Worm (Caenorhabditis elegans): ENCODE data around the gene C18E9.9.

C18E9.9 gene

DNA sequence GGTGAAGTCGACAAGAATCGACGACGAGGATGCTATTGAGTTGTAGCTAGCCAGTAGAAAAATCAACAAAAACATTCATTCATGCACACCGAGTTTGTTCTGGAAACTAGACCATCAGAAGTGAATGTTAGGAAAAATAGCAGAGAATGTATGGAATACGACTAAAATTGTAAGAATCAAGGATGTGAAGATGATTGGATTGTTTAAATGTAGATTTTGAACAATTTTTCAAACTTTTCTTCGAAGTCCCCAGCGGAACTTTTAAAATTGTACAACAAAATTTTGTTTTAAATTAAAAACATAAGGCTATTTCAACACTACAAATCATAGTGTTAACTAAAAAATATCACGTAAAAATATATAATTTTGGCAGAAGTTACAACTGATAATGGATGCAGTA lies 6.7 kb downstream of the C18E9.9 start, which contains the start of gene C18E9.7:
TSS of gene C18E9.7 (minus strand) at position 101 of the 400 bp plus-strand sequence.
- TF ChIP-seq nhr-25 (tag; optimal IDR thresholded peaks at IDR 0.05) = no peak
- no peak for TF ChIP-seq unc-55 (GFP tag; optimal IDR thresholded peaks at IDR 0.05)
- no peak for TF ChIP-seq skn-1 (tag; optimal IDR thresholded peaks at IDR 0.05)
- TF ChIP-seq nhr-6 (tag; optimal IDR thresholded peaks at IDR 0.05) = no peak
- TF ChIP-seq nhr-11 (tag; optimal IDR thresholded peaks at IDR 0.05) = no peak
- TF ChIP-seq mdl-1 (tag; optimal IDR thresholded peaks at IDR 0.05) = no peak
- no peak for TF ChIP-seq aly-2 (tag; optimal IDR thresholded peaks at IDR 0.05)

DNA sequence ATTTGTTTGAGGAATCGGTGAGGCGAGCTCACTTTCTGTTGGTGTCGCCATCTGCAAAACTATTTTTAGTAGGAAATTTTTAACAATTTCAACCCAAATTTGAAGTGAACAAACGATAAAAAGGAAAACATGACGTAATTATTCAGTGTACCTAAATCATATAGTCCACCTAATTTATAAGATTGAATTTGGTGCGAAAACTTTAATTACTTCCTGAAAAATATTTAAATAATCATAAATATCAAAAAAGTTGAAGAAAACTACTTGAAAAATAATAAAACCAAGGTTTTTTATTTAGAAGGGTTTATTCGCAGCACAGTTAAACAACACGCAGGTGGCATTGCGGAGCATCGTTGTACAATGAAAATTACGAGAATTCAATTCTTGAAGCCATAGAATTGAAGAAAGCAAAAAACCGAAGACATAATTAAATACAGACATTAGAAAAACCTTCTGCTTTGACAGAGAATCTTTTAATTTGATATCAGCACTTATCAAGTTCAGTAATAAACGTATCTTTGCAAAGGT lies 15.8 kb downstream of the C18E9.9 start, which contains the start of gene tomm-40:
TSS of gene tomm-40 (minus strand) at position 51 of the 528 bp plus-strand sequence.
- TF ChIP-seq alr-1 (tag; optimal IDR thresholded peaks at IDR 0.05) = no peak
- no peak for TF ChIP-seq nhr-6 (tag; optimal IDR thresholded peaks at IDR 0.05)
- no peak for TF ChIP-seq mbf-1 (tag; optimal IDR thresholded peaks at IDR 0.05)
- peak; percentile 37 for TF ChIP-seq unc-55 (GFP tag; optimal IDR thresholded peaks at IDR 0.05)
- TF ChIP-seq aly-2 (tag; optimal IDR thresholded peaks at IDR 0.05) = no peak
- no peak for TF ChIP-seq gmeb-1 (tag; optimal IDR thresholded peaks at IDR 0.05)
- TF ChIP-seq ZK546.5 (tag; optimal IDR thresholded peaks at IDR 0.05) = no peak
- peak; percentile 39 for TF ChIP-seq C34F6.9 (tag; optimal IDR thresholded peaks at IDR 0.05)
- TF ChIP-seq lsy-2 (tag; optimal IDR thresholded peaks at IDR 0.05) = no peak
- no peak for TF ChIP-seq sma-3 (GFP tag; optimal IDR thresholded peaks at IDR 0.05)

- peak; percentile 1 for TF ChIP-seq sem-4 (tag; optimal IDR thresholded peaks at IDR 0.05)
- peak; percentile 82 for TF ChIP-seq lin-13 (GFP tag; optimal IDR thresholded peaks at IDR 0.05)
- TF ChIP-seq mab-5 (tag; optimal IDR thresholded peaks at IDR 0.05) = peak; percentile 88
- TF ChIP-seq nhr-21 (tag; optimal IDR thresholded peaks at IDR 0.05) = peak; percentile 50
- no peak for TF ChIP-seq nhr-23 (tag; optimal IDR thresholded peaks at IDR 0.05)
- peak; percentile 81 for TF ChIP-seq nhr-25 (tag; optimal IDR thresholded peaks at IDR 0.05)
- TF ChIP-seq snpc-4 (tag; optimal IDR thresholded peaks at IDR 0.05) = peak; percentile 26
- peak; percentile 50 for TF ChIP-seq ZK546.5 (tag; optimal IDR thresholded peaks at IDR 0.05)
- no peak for TF ChIP-seq ama-1 (optimal IDR thresholded peaks at IDR 0.05)
- peak in 1 of 2 experiments; percentile 23 for TF ChIP-seq mdl-1 (tag; optimal IDR thresholded peaks at IDR 0.05)
- no peak for TF ChIP-seq skn-1 (tag; optimal IDR thresholded peaks at IDR 0.05)
- no peak for TF ChIP-seq elt-3 (tag; optimal IDR thresholded peaks at IDR 0.05)
- peak; percentile 61 for TF ChIP-seq lin-11 (tag; optimal IDR thresholded peaks at IDR 0.05)
- TF ChIP-seq fos-1 (tag; optimal IDR thresholded peaks at IDR 0.05) = peak; percentile 94
- no peak for TF ChIP-seq alr-1 (tag; optimal IDR thresholded peaks at IDR 0.05)
- no peak for TF ChIP-seq blmp-1 (tag; optimal IDR thresholded peaks at IDR 0.05; ENCODE audit: insufficient read depth)
- peak; percentile 63 for TF ChIP-seq R02D3.7 (tag; optimal IDR thresholded peaks at IDR 0.05)
- TF ChIP-seq lin-39 (tag; optimal IDR thresholded peaks at IDR 0.05) = no peak
- TF ChIP-seq lsy-2 (tag; optimal IDR thresholded peaks at IDR 0.05) = peak; percentile 86 to 94
- peak; percentile 71 for TF ChIP-seq egl-27 (tag; optimal IDR thresholded peaks at IDR 0.05)
- no peak for TF ChIP-seq nhr-6 (tag; optimal IDR thresholded peaks at IDR 0.05)
- TF ChIP-seq sma-9 (GFP tag; optimal IDR thresholded peaks at IDR 0.05) = peak; percentile 74
- no peak for TF ChIP-seq sma-9 (tag; optimal IDR thresholded peaks at IDR 0.05)
- TF ChIP-seq elt-1 (tag; optimal IDR thresholded peaks at IDR 0.05) = no peak
- TF ChIP-seq peb-1 (tag; optimal IDR thresholded peaks at IDR 0.05) = no peak
- no peak for TF ChIP-seq unc-39 (tag; optimal IDR thresholded peaks at IDR 0.05)
- TF ChIP-seq nhr-10 (tag; optimal IDR thresholded peaks at IDR 0.05) = peak; percentile 35
- TF ChIP-seq unc-55 (GFP tag; optimal IDR thresholded peaks at IDR 0.05) = peak; percentile 93
- no peak for TF ChIP-seq aly-2 (tag; optimal IDR thresholded peaks at IDR 0.05)
- TF ChIP-seq zag-1 (tag; optimal IDR thresholded peaks at IDR 0.05) = peak; percentile 73
- peak; percentile 75 for TF ChIP-seq crh-2 (tag; optimal IDR thresholded peaks at IDR 0.05)
- peak; percentile 41 for TF ChIP-seq ztf-4 (tag; optimal IDR thresholded peaks at IDR 0.05)
- peak; percentile 71 for TF ChIP-seq nhr-129 (tag; optimal IDR thresholded peaks at IDR 0.05)
- peak; percentile 59 for TF ChIP-seq sma-3 (GFP tag; optimal IDR thresholded peaks at IDR 0.05)
- no peak for TF ChIP-seq ceh-16 (tag; optimal IDR thresholded peaks at IDR 0.05)
- peak; percentile 96 for TF ChIP-seq gmeb-1 (tag; optimal IDR thresholded peaks at IDR 0.05)
- TF ChIP-seq dmd-4 (tag; optimal IDR thresholded peaks at IDR 0.05) = no peak
- TF ChIP-seq C34F6.9 (tag; optimal IDR thresholded peaks at IDR 0.05) = peak; percentile 90
- TF ChIP-seq ztf-1 (GFP tag; conservative IDR thresholded peaks at IDR 0.05) = no peak
- TF ChIP-seq F13H6.1 (tag; optimal IDR thresholded peaks at IDR 0.05) = peak; percentile 83
Measured at ce11 chrII:8969251-8970183, 19.8 kb downstream of the C18E9.9 start, which contains the start of the genes szy-20 and C18E9.5. Gene szy-20, minus strand, starts transcription at chrII:8969333. Gene C18E9.5, plus strand, starts transcription at chrII:8969980.

Measured in whole organism, L2 larva.